Fruit fly (Drosophila melanogaster): Measurements from ENCODE around the gene CG14881.

CG14881 gene

dm6 chr3R:16468556-16468955, 33.9 kb downstream of the CG14881 start:
- no peak for TF ChIP-seq CG17801 (GFP tag; optimal IDR thresholded peaks at IDR 0.05; ENCODE audit: partially characterized antibody)

- peak; percentile 16 for TF ChIP-seq CG17801 (GFP tag; optimal IDR thresholded peaks at IDR 0.05; ENCODE audit: partially characterized antibody)
Observed at dm6 chr3R:16469501-16470263, 35.0 kb downstream of the CG14881 start, which contains the start of the genes CG42232 and CSN5. Gene CG42232 (minus strand): TSS chr3R:16469663. Gene CSN5 (plus strand): TSS chr3R:16470099.

dm6 chr3R:16472301-16472700, 37.6 kb downstream of the CG14881 start, which contains the start of gene Gyc89Da:
Gene Gyc89Da (plus strand): TSS chr3R:16472601.
- no peak for TF ChIP-seq CG17801 (GFP tag; optimal IDR thresholded peaks at IDR 0.05; ENCODE audit: partially characterized antibody)

- no peak for TF ChIP-seq CG17801 (GFP tag; optimal IDR thresholded peaks at IDR 0.05; ENCODE audit: partially characterized antibody)
Observed at dm6 chr3R:16476472-16476871, 41.8 kb downstream of the CG14881 start.

DNA sequence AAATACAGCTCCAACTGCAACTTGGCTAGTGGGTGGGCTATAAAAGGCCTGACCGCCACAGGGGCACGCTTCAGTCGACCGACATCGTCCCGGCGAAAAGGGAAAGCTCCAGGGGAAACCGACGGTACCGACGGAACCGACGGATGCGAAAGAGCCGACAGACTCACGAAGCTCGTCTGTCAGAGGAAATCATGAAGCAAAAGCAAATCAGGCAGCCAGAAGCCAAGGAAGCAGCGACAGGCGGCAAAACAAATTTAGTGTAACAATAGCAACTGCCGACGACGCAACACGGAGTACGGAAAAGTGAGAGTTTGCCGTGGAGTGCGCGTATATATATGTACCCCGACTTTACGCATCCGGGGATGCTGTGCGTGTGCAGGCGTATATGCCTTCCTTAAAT, 42.3 kb downstream of the CG14881 start, which contains the start of gene Gyc89Db:
TSS of gene Gyc89Db (plus strand) at position 78 of the 400 bp plus-strand sequence.
- TF ChIP-seq CG17801 (GFP tag; optimal IDR thresholded peaks at IDR 0.05; ENCODE audit: partially characterized antibody) = no peak

DNA sequence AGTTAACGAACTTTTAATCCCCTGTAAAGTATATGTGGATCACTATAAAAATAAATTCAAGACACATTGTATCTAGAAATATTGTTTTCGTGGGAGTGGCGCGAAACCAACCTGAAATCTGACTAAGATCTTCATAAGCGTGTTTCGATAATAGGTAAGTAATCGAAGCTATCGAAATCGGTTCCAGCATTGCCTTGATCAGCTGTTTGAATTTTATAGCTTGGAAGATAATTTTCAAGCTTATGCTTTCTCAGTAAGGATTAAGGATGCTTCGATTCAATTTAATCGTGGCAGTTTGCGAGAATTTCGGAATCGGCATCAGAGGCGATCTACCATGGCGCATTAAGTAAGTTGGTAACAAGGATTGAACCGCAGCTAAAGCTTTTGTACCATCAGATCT, 46.3 kb downstream of the CG14881 start, which contains the start of gene Dhfr:
TSS of gene Dhfr (plus strand) at position 173 of the 400 bp plus-strand sequence.
- no peak for TF ChIP-seq CG17801 (GFP tag; optimal IDR thresholded peaks at IDR 0.05; ENCODE audit: partially characterized antibody)

- no peak for TF ChIP-seq CG17801 (GFP tag; optimal IDR thresholded peaks at IDR 0.05; ENCODE audit: partially characterized antibody)
Observed at dm6 chr3R:16482276-16482675, 47.6 kb downstream of the CG14881 start, which contains the start of gene Sdhaf3. Gene Sdhaf3 (minus strand): TSS chr3R:16482452.

- TF ChIP-seq CG17801 (GFP tag; optimal IDR thresholded peaks at IDR 0.05; ENCODE audit: partially characterized antibody) = peak; percentile 31
Observed at dm6 chr3R:16483877-16484417, 49.2 kb downstream of the CG14881 start, which contains the start of gene Der-2. Gene Der-2 (minus strand): TSS chr3R:16484223.
